Worm (Caenorhabditis elegans) whole organism, late embryonic: ENCODE measurements around the gene wht-2.

Source experiments
- ahr-1 ChIP-seq: sonication (generic microtip); optimal IDR thresholded peaks from 2 replicates; lab custom pipeline; 2016; ENCODE audit warnings: missing genetic modification characterization, missing compliant biosample characterization
- ceh-14 ChIP-seq: sonication (generic microtip); optimal IDR thresholded peaks from 2 replicates; lab custom pipeline; 2016; ENCODE audit warnings: missing genotype, missing genetic modification characterization, missing compliant biosample characterization
- ceh-19 ChIP-seq: fragments of 200-800 bp; sonication (Bioruptor generic); optimal IDR thresholded peaks from 2 replicates; lab custom pipeline; 2018; ENCODE audit warnings: mild to moderate bottlenecking, missing genetic modification characterization, missing compliant biosample characterization
- dmd-4 ChIP-seq: sonication (generic microtip); optimal IDR thresholded peaks from 2 replicates; lab custom pipeline; 2016; ENCODE audit warnings: borderline replicate concordance, missing genetic modification characterization, missing compliant biosample characterization
- elt-4 ChIP-seq: sonication (generic microtip); optimal IDR thresholded peaks from 2 replicates; lab custom pipeline; 2016; ENCODE audit warnings: missing genetic modification characterization, missing compliant biosample characterization
- fax-1 ChIP-seq: sonication (generic microtip); optimal IDR thresholded peaks from 2 replicates; lab custom pipeline; 2016; ENCODE audit warnings: missing genotype, missing genetic modification characterization, missing compliant biosample characterization
- hlh-13 ChIP-seq: fragments of 200-800 bp; sonication (Bioruptor generic); optimal IDR thresholded peaks from 2 replicates; lab custom pipeline; 2018; ENCODE audit warnings: mild to moderate bottlenecking, missing genetic modification characterization, missing compliant biosample characterization
- npax-4 ChIP-seq: sonication (generic microtip); optimal IDR thresholded peaks from 2 replicates; lab custom pipeline; 2016; ENCODE audit warnings: missing genetic modification characterization, missing compliant biosample characterization
- pag-3 ChIP-seq: sonication (generic microtip); optimal IDR thresholded peaks from 2 replicates; lab custom pipeline; 2016; ENCODE audit warnings: missing compliant biosample characterization, missing genetic modification characterization, borderline replicate concordance
- pat-9 ChIP-seq: fragments of 200-800 bp; sonication (Bioruptor generic); optimal IDR thresholded peaks from 2 replicates; lab custom pipeline; 2018; ENCODE audit warnings: mild to moderate bottlenecking, missing genetic modification characterization, moderate library complexity, missing compliant biosample characterization
- pha-2 ChIP-seq: sonication (generic microtip); optimal IDR thresholded peaks from 2 replicates; lab custom pipeline; 2017; ENCODE audit warnings: mild to moderate bottlenecking, missing genetic modification characterization, missing compliant biosample characterization
- pqm-1 ChIP-seq: sonication (generic microtip); optimal IDR thresholded peaks from 2 replicates; lab custom pipeline; 2016; ENCODE audit warnings: missing genetic modification characterization, missing compliant biosample characterization
- ttx-3 ChIP-seq: sonication (generic microtip); optimal IDR thresholded peaks from 2 replicates; lab custom pipeline; 2016; ENCODE audit warnings: missing genetic modification reagents, missing genetic modification characterization, missing compliant biosample characterization

ce11 chrIV:11479095-11479494 lies 8.9 kb downstream of the wht-2 start, which contains the start of gene catp-8:
- TF ChIP-seq ttx-3 (no peak), pha-2 (tag; lab: Kevin White, UChicago) (no peak), elt-4 (tag; lab: Kevin White, UChicago) (no peak), dmd-4 (tag; lab: Kevin White, UChicago) (no peak), pag-3 (tag; lab: Kevin White, UChicago) (no peak), ceh-19 (GFP tag; lab: Kevin White, UChicago) (no peak), pat-9 (tag; lab: Kevin White, UChicago) (no peak), ahr-1 (tag; lab: Kevin White, UChicago) (no peak), pqm-1 (tag; lab: Kevin White, UChicago) (no peak), hlh-13 (GFP tag; lab: Kevin White, UChicago) (no peak), ceh-14 (tag; lab: Kevin White, UChicago) (no peak), npax-4 (tag; lab: Kevin White, UChicago) (no peak), fax-1 (tag; lab: Kevin White, UChicago) (no peak)
